Worm (Caenorhabditis elegans) whole organism, L1 larva: Measurements from ENCODE around the gene dlc-5.

Experiments
- F16B12.6 ChIP-seq: fragments of 150-350 bp; optimal IDR thresholded peaks from 2 replicates; lab custom pipeline; 2014; ENCODE audit warnings: missing biosample characterization, missing genetic modification characterization
- aha-1 ChIP-seq: fragments of 150-350 bp; optimal IDR thresholded peaks from 2 replicates; lab custom pipeline; 2014; ENCODE audit warnings: missing biosample characterization, missing genetic modification characterization
- aly-2 ChIP-seq: fragments of 150-350 bp; optimal IDR thresholded peaks from 2 replicates; lab custom pipeline; 2014; ENCODE audit warnings: missing biosample characterization, missing genetic modification characterization
- blmp-1 ChIP-seq: fragments of 150-350 bp; optimal IDR thresholded peaks from 2 replicates; lab custom pipeline; 2014; ENCODE audit warnings: missing biosample characterization, missing genetic modification characterization
- ceh-63 ChIP-seq: fragments of 200-800 bp; sonication (Bioruptor generic); optimal IDR thresholded peaks from 2 replicates; lab custom pipeline; 2018; ENCODE audit warnings: mild to moderate bottlenecking, missing genetic modification characterization, missing compliant biosample characterization
- ceh-8 ChIP-seq: fragments of 200-800 bp; sonication (Bioruptor generic); optimal IDR thresholded peaks from 2 replicates; lab custom pipeline; 2018; ENCODE audit warnings: mild to moderate bottlenecking, missing genetic modification characterization, moderate library complexity, missing compliant biosample characterization
- dsc-1 ChIP-seq: sonication (generic microtip); optimal IDR thresholded peaks from 2 replicates; lab custom pipeline; 2016; ENCODE audit warnings: mild to moderate bottlenecking, missing genetic modification characterization, missing compliant biosample characterization
- efl-1 ChIP-seq, 4 experiments: fragments of 150-350 bp; optimal IDR thresholded peaks in 3 of 4; peaks in 1 of 4; 1 replicate in 1 of 4; 2 replicates in 3 of 4; lab custom pipeline; 2014; ENCODE audit warnings: missing biosample characterization in 2 of 4, missing genetic modification characterization in 2 of 4, missing genetic modification reagents in 2 of 4
- efl-3 ChIP-seq: fragments of 200-800 bp; sonication (Bioruptor generic); optimal IDR thresholded peaks from 2 replicates; lab custom pipeline; 2018; ENCODE audit warnings: mild to moderate bottlenecking, missing genetic modification characterization, missing compliant biosample characterization
- egl-13 ChIP-seq: sonication (generic microtip); optimal IDR thresholded peaks from 2 replicates; lab custom pipeline; 2016; ENCODE audit warnings: missing genotype, missing genetic modification reagents, missing genetic modification characterization, missing compliant biosample characterization
- egl-27 ChIP-seq, 2 experiments: fragments of 150-350 bp in 1 of 2; sonication (generic microtip); optimal IDR thresholded peaks; 3 replicates each; lab custom pipeline; 2017 to 2018; ENCODE audit warnings: missing biosample characterization in 2 of 2, missing genetic modification characterization in 2 of 2, missing genetic modification reagents in 2 of 2
- elt-2 ChIP-seq: sonication (generic microtip); optimal IDR thresholded peaks from 2 replicates; lab custom pipeline; 2016; ENCODE audit warnings: missing genetic modification characterization, mild to moderate bottlenecking, inconsistent platforms, missing compliant biosample characterization, missing genetic modification reagents
- elt-3 ChIP-seq, 6 experiments: fragments of 150-350 bp in 1 of 6; sonication (generic microtip); optimal IDR thresholded peaks; 2 replicates each; lab custom pipeline; 2017 to 2018; ENCODE audit warnings: missing biosample characterization in 6 of 6, missing genetic modification characterization in 6 of 6, inconsistent platforms in 1 of 6
- ets-5 ChIP-seq: fragments of 200-800 bp; sonication (Bioruptor generic); IDR thresholded peaks from 2 replicates; pipeline ENCODE4 v1.3.6; 2022; ENCODE audit warnings: missing genetic modification characterization, missing compliant biosample characterization
- fkh-4 ChIP-seq: sonication (generic microtip); optimal IDR thresholded peaks from 2 replicates; lab custom pipeline; 2016; ENCODE audit warnings: missing compliant biosample characterization, missing genetic modification characterization, borderline replicate concordance
- fkh-8 ChIP-seq: sonication (generic microtip); optimal IDR thresholded peaks from 2 replicates; lab custom pipeline; 2016; ENCODE audit warnings: mild to moderate bottlenecking, missing genetic modification characterization, missing compliant biosample characterization
- grh-1 ChIP-seq: fragments of 200-800 bp; sonication (Bioruptor generic); IDR thresholded peaks from 2 replicates; pipeline ENCODE4 v1.3.6; 2022; ENCODE audit warnings: missing genetic modification reagents, missing genetic modification characterization, missing compliant biosample characterization
- hlh-17 ChIP-seq: fragments of 200-800 bp; sonication (Bioruptor generic); optimal IDR thresholded peaks from 2 replicates; lab custom pipeline; 2018; ENCODE audit warnings: missing genetic modification characterization, mild to moderate bottlenecking, missing compliant biosample characterization, moderate library complexity, borderline replicate concordance
- hlh-4 ChIP-seq: sonication (generic microtip); optimal IDR thresholded peaks from 2 replicates; lab custom pipeline; 2016; ENCODE audit warnings: mild to moderate bottlenecking, missing genetic modification characterization, missing compliant biosample characterization
- jun-1 ChIP-seq: fragments of 150-350 bp; optimal IDR thresholded peaks from 2 replicates; lab custom pipeline; 2014; ENCODE audit warnings: missing biosample characterization, missing genetic modification reagents, missing genetic modification characterization
- lin-13 ChIP-seq: fragments of 150-350 bp; optimal IDR thresholded peaks from 2 replicates; lab custom pipeline; 2014; ENCODE audit warnings: missing biosample characterization, missing genetic modification reagents, missing genetic modification characterization
- lin-14 ChIP-seq: fragments of 200-800 bp; sonication (Bioruptor generic); optimal IDR thresholded peaks from 2 replicates; lab custom pipeline; 2018; ENCODE audit warnings: mild to moderate bottlenecking, missing genetic modification characterization, moderate library complexity, missing compliant biosample characterization
- lin-15B ChIP-seq: fragments of 150-350 bp; sonication (generic microtip); optimal IDR thresholded peaks from 3 replicates; lab custom pipeline; 2014; ENCODE audit warnings: missing biosample characterization, missing genetic modification characterization
- lir-3 ChIP-seq: sonication (generic microtip); optimal IDR thresholded peaks from 2 replicates; lab custom pipeline; 2016; ENCODE audit warnings: mild to moderate bottlenecking, missing genetic modification characterization, moderate library complexity, missing compliant biosample characterization; ENCODE audit not compliant: poor library complexity
- lsy-2 ChIP-seq, 2 experiments: fragments of 150-350 bp; optimal IDR thresholded peaks; 2 replicates each; lab custom pipeline; 2014; ENCODE audit warnings: missing biosample characterization in 2 of 2, missing genetic modification characterization in 2 of 2
- mdl-1 ChIP-seq, 2 experiments: fragments of 150-350 bp; optimal IDR thresholded peaks; 2 replicates each; lab custom pipeline; 2014 to 2017; ENCODE audit warnings: missing biosample characterization in 2 of 2, missing genetic modification characterization in 2 of 2, inconsistent platforms in 1 of 2
- nhr-12 ChIP-seq: sonication (generic microtip); optimal IDR thresholded peaks from 2 replicates; lab custom pipeline; 2017; ENCODE audit warnings: missing biosample characterization, missing genetic modification characterization
- nhr-19 ChIP-seq: fragments of 200-800 bp; sonication (Bioruptor generic); conservative IDR thresholded peaks from 2 replicates; pipeline ENCODE4 v1.3.6; 2022; ENCODE audit warnings: missing genetic modification characterization, missing compliant biosample characterization
- nhr-20 ChIP-seq: sonication (generic microtip); optimal IDR thresholded peaks from 2 replicates; lab custom pipeline; 2016; ENCODE audit warnings: mild to moderate bottlenecking, missing genetic modification characterization, missing compliant biosample characterization
- nhr-237 ChIP-seq: fragments of 150-350 bp; optimal IDR thresholded peaks from 2 replicates; lab custom pipeline; 2014; ENCODE audit warnings: missing biosample characterization, missing genetic modification characterization
- nhr-71 ChIP-seq: sonication (generic microtip); optimal IDR thresholded peaks from 2 replicates; lab custom pipeline; 2016; ENCODE audit warnings: mild to moderate bottlenecking, missing genetic modification characterization, moderate library complexity, missing compliant biosample characterization
- nhr-84 ChIP-seq: sonication (generic microtip); optimal IDR thresholded peaks from 2 replicates; lab custom pipeline; 2017; ENCODE audit warnings: missing biosample characterization, missing genetic modification characterization
- nhr-85 ChIP-seq: sonication (generic microtip); peaks from one replicate; lab custom pipeline; 2016; ENCODE audit warnings: missing genetic modification characterization, inconsistent platforms, missing compliant biosample characterization
- pax-3 ChIP-seq: fragments of 200-800 bp; sonication (Bioruptor generic); optimal IDR thresholded peaks from 2 replicates; lab custom pipeline; 2018; ENCODE audit warnings: mild to moderate bottlenecking, missing genetic modification characterization, moderate library complexity, missing compliant biosample characterization
- pqm-1 ChIP-seq: sonication (generic microtip); optimal IDR thresholded peaks from 3 replicates; lab custom pipeline; 2017; ENCODE audit warnings: missing biosample characterization, missing genetic modification characterization
- rnt-1 ChIP-seq: sonication (generic microtip); optimal IDR thresholded peaks from 2 replicates; lab custom pipeline; 2016; ENCODE audit warnings: mild to moderate bottlenecking, missing genetic modification characterization, moderate library complexity, missing compliant biosample characterization
- skn-1 ChIP-seq: fragments of 150-350 bp; optimal IDR thresholded peaks from 2 replicates; lab custom pipeline; 2014; ENCODE audit warnings: missing biosample characterization, missing genetic modification characterization
- snu-23 ChIP-seq: sonication (generic microtip); optimal IDR thresholded peaks from 2 replicates; lab custom pipeline; 2016; ENCODE audit warnings: missing genetic modification characterization, missing compliant biosample characterization
- sup-37 ChIP-seq: fragments of 200-800 bp; sonication (Bioruptor generic); optimal IDR thresholded peaks from 2 replicates; lab custom pipeline; 2018; ENCODE audit warnings: mild to moderate bottlenecking, missing genetic modification characterization, missing compliant biosample characterization
- swsn-7 ChIP-seq: sonication (generic microtip); optimal IDR thresholded peaks from 2 replicates; lab custom pipeline; 2016; ENCODE audit warnings: missing genetic modification characterization, missing compliant biosample characterization
- tbx-2 ChIP-seq: sonication (generic microtip); optimal IDR thresholded peaks from 2 replicates; lab custom pipeline; 2016; ENCODE audit warnings: missing genetic modification characterization, missing compliant biosample characterization
- unc-30 ChIP-seq: sonication (generic microtip); optimal IDR thresholded peaks from 2 replicates; lab custom pipeline; 2017; ENCODE audit warnings: missing biosample characterization, missing genetic modification characterization
- unc-62 ChIP-seq: fragments of 150-350 bp; optimal IDR thresholded peaks from 2 replicates; lab custom pipeline; 2014; ENCODE audit warnings: missing biosample characterization, missing genetic modification reagents, missing genetic modification characterization
- unc-86 ChIP-seq: sonication (generic microtip); optimal IDR thresholded peaks from 2 replicates; lab custom pipeline; 2016; ENCODE audit warnings: missing genetic modification characterization, missing compliant biosample characterization
- unc-98 ChIP-seq: fragments of 200-800 bp; sonication (Bioruptor generic); IDR thresholded peaks from 2 replicates; pipeline ENCODE4 v1.3.6; 2022; ENCODE audit warnings: missing genetic modification characterization, missing compliant biosample characterization
- zip-4 ChIP-seq: fragments of 200-800 bp; sonication (Bioruptor generic); optimal IDR thresholded peaks from 2 replicates; lab custom pipeline; 2018; ENCODE audit warnings: mild to moderate bottlenecking, missing genetic modification characterization, moderate library complexity, missing compliant biosample characterization
- ztf-11 ChIP-seq, 2 experiments: sonication (generic microtip); optimal IDR thresholded peaks; 2 replicates each; lab custom pipeline; 2016 to 2017; ENCODE audit warnings: missing genetic modification characterization in 2 of 2, missing biosample characterization in 1 of 2, missing compliant biosample characterization in 1 of 2
- ztf-4 ChIP-seq: fragments of 150-350 bp; optimal IDR thresholded peaks from 2 replicates; lab custom pipeline; 2014; ENCODE audit warnings: missing biosample characterization, missing genetic modification characterization

dlc-5 gene

DNA sequence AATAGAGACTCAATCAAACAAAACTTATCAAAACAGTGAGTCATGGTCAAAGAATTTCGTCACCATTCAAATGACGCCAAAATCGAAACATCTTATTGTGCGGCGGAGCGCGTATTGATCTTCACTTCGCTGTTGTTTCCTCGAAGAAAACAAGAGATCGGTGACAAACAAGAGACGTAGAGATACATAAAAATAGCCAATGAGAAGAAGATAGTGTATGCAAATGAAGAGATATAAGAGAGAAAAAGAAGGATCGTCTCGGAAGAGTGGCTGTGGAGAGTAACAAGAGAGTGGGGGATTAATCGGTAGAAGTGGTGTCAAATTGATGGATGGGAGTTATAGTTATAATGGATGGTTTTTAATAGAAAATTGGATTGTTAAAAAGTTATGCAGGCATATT lies 36.7 kb downstream of the dlc-5 start (continued):
- peak; percentile 6 for TF ChIP-seq lin-13 (GFP tag; lab: Kevin White, UChicago)
- TF ChIP-seq egl-13 (tag; lab: Kevin White, UChicago) = no peak
- no peak for TF ChIP-seq hlh-17 (GFP tag; lab: Kevin White, UChicago)
- peak; percentile 3 for TF ChIP-seq fkh-8 (tag; lab: Kevin White, UChicago)
- TF ChIP-seq unc-62 (GFP tag; lab: Kevin White, UChicago) = no peak
- TF ChIP-seq lir-3 (tag; lab: Kevin White, UChicago) = peak; percentile 32
- no peak for TF ChIP-seq unc-30
- no peak for TF ChIP-seq nhr-237
- peak; percentile 63 for TF ChIP-seq nhr-71 (tag; lab: Kevin White, UChicago)
- peak; percentile 88 for TF ChIP-seq lin-14
- peak; percentile 71 for TF ChIP-seq snu-23 (GFP tag; lab: Kevin White, UChicago)
- peak; percentile 49 for TF ChIP-seq swsn-7 (tag; lab: Kevin White, UChicago)
- TF ChIP-seq efl-1 (optimal IDR thresholded peaks at IDR 0.05; lab: Kevin White, UChicago) = peak; percentile 59 to 63
- TF ChIP-seq efl-1 (GFP tag; optimal IDR thresholded peaks at IDR 0.05 in 1 of 2; lab: Kevin White, UChicago) = peak; percentile 52 to 53
- peak; percentile 81 for TF ChIP-seq nhr-85 (tag; lab: Kevin White, UChicago)
- peak; percentile 35 for TF ChIP-seq rnt-1 (tag; lab: Kevin White, UChicago)
- peak; percentile 54 to 76 for TF ChIP-seq lsy-2 (tag; optimal IDR thresholded peaks at IDR 0.05; lab: Kevin White, UChicago)
- TF ChIP-seq ztf-4 (tag; lab: Kevin White, UChicago) = no peak
- TF ChIP-seq F16B12.6 (tag; lab: Kevin White, UChicago) = peak; percentile 6
- TF ChIP-seq zip-4 (GFP tag; lab: Kevin White, UChicago) = no peak
- no peak for TF ChIP-seq unc-86 (tag; lab: Kevin White, UChicago)
- peak; percentile 31 for TF ChIP-seq tbx-2 (tag; lab: Kevin White, UChicago)
- peak; percentile 45 for TF ChIP-seq lin-15B
- TF ChIP-seq nhr-19 = no peak
- no peak for TF ChIP-seq unc-98 (GFP tag; lab: Robert Waterston, UW)
- TF ChIP-seq grh-1 = no peak
- TF ChIP-seq mdl-1 (tag; optimal IDR thresholded peaks at IDR 0.05; lab: Kevin White, UChicago) = no peak
- no peak for TF ChIP-seq elt-2
- peak; percentile 31 for TF ChIP-seq jun-1 (tag; lab: Kevin White, UChicago)
- TF ChIP-seq dsc-1 (tag; lab: Kevin White, UChicago) = peak; percentile 24
- TF ChIP-seq hlh-4 (tag; lab: Kevin White, UChicago) = no peak

DNA sequence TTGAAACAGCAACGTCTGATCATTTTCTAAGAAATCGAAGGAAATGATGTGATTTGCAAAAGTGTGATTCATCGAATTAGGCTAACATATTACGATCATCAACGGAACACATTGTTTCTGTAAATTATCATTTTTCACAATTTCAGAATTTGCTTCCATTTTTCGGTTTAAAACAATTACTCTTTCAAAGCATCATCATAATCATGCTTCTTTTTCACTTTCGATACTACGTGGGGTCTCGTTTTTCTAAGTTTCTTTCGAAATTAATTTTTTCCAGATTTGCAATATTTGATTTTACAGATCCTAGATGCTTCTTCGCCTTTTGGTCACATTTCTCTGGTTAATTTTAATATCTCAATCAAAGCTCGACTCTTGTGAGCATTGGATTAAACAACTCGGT lies 42.2 kb downstream of the dlc-5 start, which contains the start of gene tyr-6:
Gene tyr-6, plus strand, starts transcription at position 301 of the 400 bp plus-strand sequence.
- TF ChIP-seq aly-2 (tag; lab: Kevin White, UChicago) = no peak
- no peak for TF ChIP-seq jun-1 (tag; lab: Kevin White, UChicago)
- no peak for TF ChIP-seq pax-3 (tag; lab: Kevin White, UChicago)
- no peak for TF ChIP-seq ceh-8
- TF ChIP-seq nhr-85 (tag; lab: Kevin White, UChicago) = no peak
- no peak for TF ChIP-seq egl-27 (tag; optimal IDR thresholded peaks at IDR 0.05; lab: Kevin White, UChicago)
- TF ChIP-seq lir-3 (tag; lab: Kevin White, UChicago) = no peak

DNA sequence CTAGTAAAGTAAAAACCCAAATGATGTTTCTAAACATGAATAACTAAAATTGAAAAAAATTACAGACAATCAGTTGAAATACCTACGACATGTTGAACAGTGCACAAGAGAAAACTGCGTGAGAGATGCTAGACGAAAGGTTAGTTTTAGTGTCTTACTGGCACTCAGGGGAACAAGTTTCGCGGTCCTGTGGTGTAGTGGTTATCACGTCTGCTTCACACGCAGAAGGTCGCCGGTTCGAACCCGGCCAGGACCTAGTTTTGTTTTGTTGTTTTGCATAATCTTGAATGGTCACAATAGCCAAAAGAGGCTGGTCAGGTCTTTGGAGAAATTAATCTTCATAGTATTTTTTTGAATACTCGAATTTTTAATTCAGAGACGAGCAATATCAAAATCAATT lies 43.0 kb downstream of the dlc-5 start:
- TF ChIP-seq zip-4 (GFP tag; lab: Kevin White, UChicago) (no peak), pqm-1 (tag; lab: Kevin White, UChicago) (no peak), nhr-12 (tag; lab: Kevin White, UChicago) (no peak), rnt-1 (tag; lab: Kevin White, UChicago) (peak; percentile 44), efl-3 (GFP tag; lab: Kevin White, UChicago) (no peak), swsn-7 (tag; lab: Kevin White, UChicago) (peak; percentile 8), ceh-63 (GFP tag; lab: Kevin White, UChicago) (no peak), nhr-84 (tag; lab: Kevin White, UChicago) (no peak), ceh-8 (no peak), egl-27 (tag; optimal IDR thresholded peaks at IDR 0.05; lab: Kevin White, UChicago) (no peak), ets-5 (no peak), lir-3 (tag; lab: Kevin White, UChicago) (no peak), skn-1 (tag; lab: Kevin White, UChicago) (no peak), elt-2 (peak; percentile 19), aha-1 (tag; lab: Kevin White, UChicago) (no peak), unc-62 (GFP tag; lab: Kevin White, UChicago) (no peak), fkh-4 (tag; lab: Kevin White, UChicago) (no peak), sup-37 (GFP tag; lab: Kevin White, UChicago) (no peak), ztf-11 (tag; optimal IDR thresholded peaks at IDR 0.05; lab: Kevin White, UChicago) (no peak), nhr-20 (tag; lab: Kevin White, UChicago) (peak; percentile 54), blmp-1 (tag; lab: Kevin White, UChicago) (no peak), elt-3 (tag; optimal IDR thresholded peaks at IDR 0.05; lab: Kevin White, UChicago) (peak in 1 of 6 experiments; percentile 25), hlh-17 (GFP tag; lab: Kevin White, UChicago) (no peak)
